Fruit fly (Drosophila melanogaster) whole organism, embryonic: ENCODE results near the gene Chchd2.

Experiments
- Atf6 ChIP-seq: fragments of 200-800 bp; sonication (Bioruptor generic); IDR thresholded peaks from 2 replicates; pipeline ENCODE4 v1.3.6; 2022; ENCODE audit warnings: missing biosample characterization, missing genetic modification characterization
- CG11504 ChIP-seq: fragments of 200-800 bp; sonication (Bioruptor generic); optimal IDR thresholded peaks from 3 replicates; lab custom pipeline; 2019; ENCODE audit warnings: missing biosample characterization, mild to moderate bottlenecking, missing genetic modification characterization, moderate library complexity
- CG11696 ChIP-seq: fragments of 200-800 bp; sonication (Bioruptor generic); IDR thresholded peaks from 2 replicates; pipeline ENCODE4 v1.3.6; 2022; ENCODE audit warnings: missing biosample characterization, missing genetic modification characterization
- CG13775 ChIP-seq: fragments of 200-800 bp; sonication (Bioruptor generic); optimal IDR thresholded peaks from 3 replicates; lab custom pipeline; 2017; ENCODE audit warnings: missing biosample characterization, mild to moderate bottlenecking, missing genetic modification characterization
- CG14667 ChIP-seq: fragments of 200-800 bp; sonication (Bioruptor generic); IDR thresholded peaks from 2 replicates; pipeline ENCODE4 v1.3.6; 2022; ENCODE audit warnings: missing biosample characterization, missing genetic modification characterization
- CG1647 ChIP-seq: fragments of 200-800 bp; sonication (Bioruptor generic); optimal IDR thresholded peaks from 3 replicates; lab custom pipeline; 2016; ENCODE audit warnings: missing biosample characterization, missing genetic modification characterization
- CG18011 ChIP-seq: fragments of 200-800 bp; sonication (Bioruptor generic); optimal IDR thresholded peaks from 2 replicates; lab custom pipeline; 2017; ENCODE audit warnings: missing biosample characterization, missing genetic modification characterization, mild to moderate bottlenecking, moderate library complexity, missing genotype
- CG18619 ChIP-seq: fragments of 200-800 bp; sonication (Bioruptor generic); optimal IDR thresholded peaks from 3 replicates; lab custom pipeline; 2017; ENCODE audit warnings: missing biosample characterization, mild to moderate bottlenecking, missing genetic modification characterization
- CG2712 ChIP-seq: fragments of 200-800 bp; optimal IDR thresholded peaks from 3 replicates; lab custom pipeline; 2019; ENCODE audit warnings: missing biosample characterization, mild to moderate bottlenecking, missing genetic modification characterization, moderate library complexity
- CG30403 ChIP-seq: fragments of 200-800 bp; sonication (Bioruptor generic); optimal IDR thresholded peaks from 3 replicates; lab custom pipeline; 2016; ENCODE audit warnings: missing biosample characterization, missing genetic modification characterization
- CG3163 ChIP-seq: fragments of 200-800 bp; sonication (Bioruptor generic); optimal IDR thresholded peaks from 3 replicates; lab custom pipeline; 2016; ENCODE audit warnings: missing biosample characterization, missing genetic modification characterization
- CG32767 ChIP-seq: fragments of 200-800 bp; sonication (Bioruptor generic); IDR thresholded peaks from 2 replicates; pipeline ENCODE4 v1.3.6; 2022; ENCODE audit warnings: missing biosample characterization, missing genetic modification characterization
- CG32772 ChIP-seq: fragments of 200-800 bp; sonication (Bioruptor generic); IDR thresholded peaks from 2 replicates; pipeline ENCODE4 v1.3.6; 2022; ENCODE audit warnings: missing biosample characterization, missing genetic modification characterization
- CG34376 ChIP-seq: fragments of 200-800 bp; sonication (Bioruptor generic); optimal IDR thresholded peaks from 2 replicates; lab custom pipeline; 2018; ENCODE audit warnings: missing biosample characterization, mild to moderate bottlenecking, missing genetic modification characterization
- CG4282 ChIP-seq: fragments of 200-800 bp; sonication (Bioruptor generic); optimal IDR thresholded peaks from 2 replicates; lab custom pipeline; 2016; ENCODE audit warnings: missing biosample characterization, missing genetic modification characterization
- CG6689 ChIP-seq: fragments of 200-800 bp; sonication (Bioruptor generic); IDR thresholded peaks from 2 replicates; pipeline ENCODE4 v1.3.6; 2022; ENCODE audit warnings: missing biosample characterization, missing genetic modification characterization
- CG7372 ChIP-seq: fragments of 200-800 bp; sonication (Bioruptor generic); IDR thresholded peaks from 2 replicates; pipeline ENCODE4 v1.3.6; 2022; ENCODE audit warnings: missing biosample characterization, missing genetic modification characterization
- CG7928 ChIP-seq: fragments of 200-800 bp; sonication (Bioruptor generic); optimal IDR thresholded peaks from 2 replicates; lab custom pipeline; 2017; ENCODE audit warnings: missing biosample characterization, mild to moderate bottlenecking, missing genetic modification characterization
- CG8089 ChIP-seq: fragments of 200-800 bp; sonication (Bioruptor generic); optimal IDR thresholded peaks from 3 replicates; lab custom pipeline; 2016; ENCODE audit warnings: missing biosample characterization, missing genetic modification characterization
- CG9797 ChIP-seq: fragments of 200-800 bp; sonication (Bioruptor generic); optimal IDR thresholded peaks from 3 replicates; lab custom pipeline; 2018; ENCODE audit warnings: missing biosample characterization, mild to moderate bottlenecking, missing genetic modification characterization
- Camta ChIP-seq: fragments of 200-800 bp; sonication (Bioruptor generic); optimal IDR thresholded peaks from 2 replicates; lab custom pipeline; 2016; ENCODE audit warnings: missing biosample characterization, missing genetic modification characterization
- Dek ChIP-seq: fragments of 200-800 bp; sonication (Bioruptor generic); optimal IDR thresholded peaks from 3 replicates; lab custom pipeline; 2019; ENCODE audit warnings: missing biosample characterization, mild to moderate bottlenecking, missing genetic modification characterization, moderate library complexity
- Ets97D ChIP-seq: fragments of 200-800 bp; sonication (Bioruptor generic); optimal IDR thresholded peaks from 3 replicates; lab custom pipeline; 2016; ENCODE audit warnings: missing biosample characterization, missing genetic modification characterization
- Fer2 ChIP-seq: fragments of 200-800 bp; sonication (Bioruptor generic); optimal IDR thresholded peaks from 2 replicates; lab custom pipeline; 2018; ENCODE audit warnings: missing biosample characterization, mild to moderate bottlenecking, missing genetic modification characterization, moderate library complexity
- Fer3 ChIP-seq: fragments of 200-800 bp; sonication (Bioruptor generic); optimal IDR thresholded peaks from 2 replicates; lab custom pipeline; 2018; ENCODE audit warnings: missing biosample characterization, mild to moderate bottlenecking, missing genetic modification characterization, moderate library complexity
- Med ChIP-seq: fragments of 200-800 bp; sonication (Bioruptor generic); peaks from one replicate; lab custom pipeline; 2016; ENCODE audit warnings: missing biosample characterization, missing genetic modification characterization, mild to moderate bottlenecking, inconsistent platforms, moderate library complexity
- Meics ChIP-seq: fragments of 200-800 bp; sonication (Bioruptor generic); optimal IDR thresholded peaks from 2 replicates; lab custom pipeline; 2017; ENCODE audit warnings: missing biosample characterization, mild to moderate bottlenecking, missing genetic modification characterization
- Nf-YB ChIP-seq: fragments of 200-800 bp; sonication (Bioruptor generic); optimal IDR thresholded peaks from 3 replicates; lab custom pipeline; 2019; ENCODE audit warnings: missing biosample characterization, mild to moderate bottlenecking, missing genetic modification characterization, moderate library complexity
- Oli ChIP-seq: fragments of 200-800 bp; sonication (Bioruptor generic); optimal IDR thresholded peaks from 2 replicates; lab custom pipeline; 2018; ENCODE audit warnings: missing biosample characterization, mild to moderate bottlenecking, missing genetic modification characterization, moderate library complexity
- PHDP ChIP-seq: fragments of 200-800 bp; sonication (Bioruptor generic); optimal IDR thresholded peaks from 3 replicates; lab custom pipeline; 2018; ENCODE audit warnings: missing biosample characterization, mild to moderate bottlenecking, missing genetic modification characterization, moderate library complexity
- Sox100B ChIP-seq: fragments of 200-800 bp; sonication (Bioruptor generic); optimal IDR thresholded peaks from 3 replicates; lab custom pipeline; 2018; ENCODE audit warnings: missing biosample characterization, mild to moderate bottlenecking, missing genetic modification characterization
- Spps ChIP-seq: fragments of 200-800 bp; sonication (Bioruptor generic); optimal IDR thresholded peaks from 2 replicates; lab custom pipeline; 2018; ENCODE audit warnings: missing biosample characterization, mild to moderate bottlenecking, missing genetic modification characterization
- al ChIP-seq: fragments of 200-800 bp; sonication (Bioruptor generic); IDR thresholded peaks from 2 replicates; pipeline ENCODE4 v1.3.6; 2022; ENCODE audit warnings: missing biosample characterization, missing genetic modification characterization
- amos ChIP-seq: fragments of 200-800 bp; sonication (Bioruptor generic); IDR thresholded peaks from 2 replicates; pipeline ENCODE4 v1.3.6; 2022; ENCODE audit warnings: missing biosample characterization, missing genetic modification characterization; ENCODE audit not compliant: partially characterized antibody
- ash1 ChIP-seq: fragments of 200-800 bp; sonication (Bioruptor generic); optimal IDR thresholded peaks from 2 replicates; lab custom pipeline; 2018; ENCODE audit warnings: missing biosample characterization, mild to moderate bottlenecking, missing genetic modification characterization
- chm ChIP-seq: fragments of 200-800 bp; sonication (Bioruptor generic); IDR thresholded peaks from 2 replicates; pipeline ENCODE4 v1.3.6; 2022; ENCODE audit warnings: missing biosample characterization, missing genetic modification characterization
- croc ChIP-seq: fragments of 200-800 bp; sonication (Bioruptor generic); conservative IDR thresholded peaks from 3 replicates; pipeline ENCODE4 v1.3.6; 2022; ENCODE audit warnings: missing biosample characterization, missing genetic modification characterization
- crp ChIP-seq, 2 experiments: fragments of 200-800 bp; sonication (Bioruptor generic); optimal IDR thresholded peaks; 2 replicates in 1 of 2; 3 replicates in 1 of 2; lab custom pipeline; 2017; ENCODE audit warnings: missing biosample characterization in 2 of 2, missing genetic modification characterization in 2 of 2, mild to moderate bottlenecking in 1 of 2, moderate library complexity in 1 of 2
- dmrt11E ChIP-seq: fragments of 200-800 bp; sonication (Bioruptor generic); optimal IDR thresholded peaks from 3 replicates; lab custom pipeline; 2018; ENCODE audit warnings: missing biosample characterization, mild to moderate bottlenecking, missing genetic modification characterization, moderate library complexity
- dmrt99B ChIP-seq: fragments of 200-800 bp; sonication (Bioruptor generic); optimal IDR thresholded peaks from 2 replicates; lab custom pipeline; 2018; ENCODE audit warnings: missing biosample characterization, mild to moderate bottlenecking, missing genetic modification characterization, moderate library complexity
- ems ChIP-seq: fragments of 200-800 bp; sonication (Bioruptor generic); optimal IDR thresholded peaks from 3 replicates; lab custom pipeline; 2016; ENCODE audit warnings: missing biosample characterization, missing genetic modification characterization
- eve ChIP-seq, 2 experiments: fragments of >200 bp; optimal IDR thresholded peaks; 2 replicates each; lab custom pipeline; 2017; ENCODE audit warnings: missing biosample characterization in 2 of 2, missing genetic modification characterization in 2 of 2
- hth ChIP-seq: fragments of >200 bp; optimal IDR thresholded peaks from 2 replicates; lab custom pipeline; 2017; ENCODE audit warnings: inconsistent platforms
- luna ChIP-seq: fragments of 200-800 bp; sonication (Bioruptor generic); optimal IDR thresholded peaks from 2 replicates; lab custom pipeline; 2016; ENCODE audit warnings: missing biosample characterization, missing genetic modification characterization
- nmo ChIP-seq: fragments of 200-800 bp; sonication (Bioruptor generic); optimal IDR thresholded peaks from 2 replicates; lab custom pipeline; 2018; ENCODE audit warnings: missing biosample characterization, mild to moderate bottlenecking, missing genetic modification characterization, moderate library complexity
- peb ChIP-seq: fragments of 200-800 bp; sonication (Bioruptor generic); IDR thresholded peaks from 2 replicates; pipeline ENCODE4 v1.3.6; 2022; ENCODE audit warnings: missing biosample characterization, missing genetic modification characterization
- pzg ChIP-seq: fragments of 200-800 bp; sonication (Bioruptor generic); optimal IDR thresholded peaks from 3 replicates; lab custom pipeline; 2018; ENCODE audit warnings: missing biosample characterization, mild to moderate bottlenecking, missing genetic modification characterization, moderate library complexity
- schlank ChIP-seq: fragments of 200-800 bp; sonication (Bioruptor generic); optimal IDR thresholded peaks from 2 replicates; lab custom pipeline; 2018; ENCODE audit warnings: missing biosample characterization, mild to moderate bottlenecking, missing genetic modification characterization
- sob ChIP-seq: fragments of 200-800 bp; sonication (Bioruptor generic); IDR thresholded peaks from 2 replicates; pipeline ENCODE4 v1.3.6; 2022; ENCODE audit warnings: missing biosample characterization, missing genetic modification characterization
- tin ChIP-seq: fragments of 200-800 bp; sonication (Bioruptor generic); optimal IDR thresholded peaks from 3 replicates; lab custom pipeline; 2016; ENCODE audit warnings: missing biosample characterization, missing genetic modification characterization
- toy ChIP-seq: fragments of 200-800 bp; sonication (Bioruptor generic); IDR thresholded peaks from 2 replicates; pipeline ENCODE4 v1.3.6; 2022; ENCODE audit warnings: missing biosample characterization, missing genetic modification characterization
- wdn ChIP-seq: fragments of 200-800 bp; sonication (Bioruptor generic); IDR thresholded peaks from 2 replicates; pipeline ENCODE4 v1.3.6; 2022; ENCODE audit warnings: missing biosample characterization, missing genetic modification characterization
- yki ChIP-seq: fragments of >200 bp; optimal IDR thresholded peaks from 3 replicates; lab custom pipeline; 2018

The Chchd2 gene

dm6 chrX:17159819-17160218 is 11.0 kb downstream of the Chchd2 start, which contains the start of gene baz (continued):
- no peak for TF ChIP-seq CG18619 (GFP tag; lab: Kevin White, UChicago)
- no peak for TF ChIP-seq hth
- peak; percentile 10 for TF ChIP-seq CG2712 (tag; lab: Kevin White, UChicago)
- peak; percentile 76 for TF ChIP-seq chm (GFP tag; lab: Robert Waterston, UW)
- TF ChIP-seq Camta (GFP tag; lab: Kevin White, UChicago) = no peak
- no peak for TF ChIP-seq Oli (tag; lab: Kevin White, UChicago)
- TF ChIP-seq amos (GFP tag; lab: Robert Waterston, UW) = peak; percentile 95
- TF ChIP-seq yki (lab: Kevin White, UChicago) = no peak
- no peak for TF ChIP-seq CG32772 (GFP tag; lab: Robert Waterston, UW)
- no peak for TF ChIP-seq al (GFP tag; lab: Robert Waterston, UW)
- peak; percentile 20 for TF ChIP-seq Dek (tag; lab: Kevin White, UChicago)
- TF ChIP-seq CG32767 (GFP tag; lab: Robert Waterston, UW) = no peak
- no peak for TF ChIP-seq Nf-YB (GFP tag; lab: Kevin White, UChicago)
- TF ChIP-seq Sox100B = no peak
- no peak for TF ChIP-seq PHDP
- TF ChIP-seq pzg (GFP tag; lab: Kevin White, UChicago) = peak; percentile 91
- TF ChIP-seq sob = peak; percentile 53; the same call in 1 of the 2 replicates
- peak; percentile 90 for TF ChIP-seq CG9797
- TF ChIP-seq luna = no peak
- no peak for TF ChIP-seq CG3163 (GFP tag; lab: Kevin White, UChicago)
- no peak for TF ChIP-seq Spps (tag; lab: Kevin White, UChicago)
- TF ChIP-seq CG14667 = no peak
- TF ChIP-seq Ets97D (GFP tag; lab: Kevin White, UChicago) = peak; percentile 68
- no peak for TF ChIP-seq wdn
- no peak for TF ChIP-seq CG6689 (GFP tag; lab: Robert Waterston, UW)
- TF ChIP-seq crp (GFP tag; optimal IDR thresholded peaks at IDR 0.05; lab: Kevin White, UChicago) = no peak
- TF ChIP-seq Med (GFP tag; lab: Kevin White, UChicago) = peak; percentile 66
- no peak for TF ChIP-seq croc (GFP tag; lab: Robert Waterston, UW)
- TF ChIP-seq Meics (GFP tag; lab: Kevin White, UChicago) = no peak
- TF ChIP-seq Fer2 (tag; lab: Kevin White, UChicago) = no peak
- no peak for TF ChIP-seq Atf6
- no peak for TF ChIP-seq dmrt11E (tag; lab: Kevin White, UChicago)
- TF ChIP-seq eve (GFP tag; optimal IDR thresholded peaks at IDR 0.05; lab: Kevin White, UChicago) = no peak
- TF ChIP-seq toy (GFP tag; lab: Robert Waterston, UW) = no peak
- TF ChIP-seq ems (GFP tag; lab: Kevin White, UChicago) = no peak
- no peak for TF ChIP-seq peb (GFP tag; lab: Robert Waterston, UW)
- no peak for TF ChIP-seq ash1 (GFP tag; lab: Kevin White, UChicago)
- TF ChIP-seq CG11504 = no peak
- TF ChIP-seq CG7372 = no peak
- TF ChIP-seq CG18011 (GFP tag; lab: Kevin White, UChicago) = no peak
- TF ChIP-seq CG1647 = no peak
- TF ChIP-seq CG4282 (GFP tag; lab: Kevin White, UChicago) = no peak
- no peak for TF ChIP-seq tin (GFP tag; lab: Kevin White, UChicago)
- TF ChIP-seq CG11696 = no peak
- TF ChIP-seq CG13775 = no peak
- TF ChIP-seq dmrt99B (tag; lab: Kevin White, UChicago) = no peak
- TF ChIP-seq CG8089 (GFP tag; lab: Kevin White, UChicago) = no peak
- TF ChIP-seq CG7928 (GFP tag; lab: Kevin White, UChicago) = peak; percentile 37
- no peak for TF ChIP-seq schlank
- no peak for TF ChIP-seq CG34376 (GFP tag; lab: Kevin White, UChicago)
- no peak for TF ChIP-seq Fer3 (tag; lab: Kevin White, UChicago)
- TF ChIP-seq nmo (GFP tag; lab: Kevin White, UChicago) = peak; percentile 41
- no peak for TF ChIP-seq CG30403 (GFP tag; lab: Kevin White, UChicago)
